Fruit fly (Drosophila melanogaster): ENCODE data around the gene PTPMT1.

Gene PTPMT1

dm6 chr3R:23723381-23724034 is 34.6 kb upstream of the PTPMT1 start (continued):
- no peak for TF ChIP-seq Eip74EF (GFP tag; optimal IDR thresholded peaks at IDR 0.05)
- no peak for TF ChIP-seq tin (GFP tag; optimal IDR thresholded peaks at IDR 0.05)
- TF ChIP-seq Camta (GFP tag; optimal IDR thresholded peaks at IDR 0.05), result peak; percentile 49
- no peak for TF ChIP-seq CG8478 (optimal IDR thresholded peaks at IDR 0.05)
- TF ChIP-seq jumu (GFP tag; optimal IDR thresholded peaks at IDR 0.05), result peak; percentile 7
- no peak for TF ChIP-seq maf-S (GFP tag; optimal IDR thresholded peaks at IDR 0.05)
- TF ChIP-seq otp (GFP tag; IDR thresholded peaks at IDR 0.05), result peak; percentile 75; the same call in 2 of the 3 replicates
- peak; percentile 83 for TF ChIP-seq sr (GFP tag; IDR thresholded peaks at IDR 0.05)
- peak; percentile 37 for TF ChIP-seq CG4854 (GFP tag; optimal IDR thresholded peaks at IDR 0.05)
- TF ChIP-seq zfh1 (GFP tag; IDR thresholded peaks at IDR 0.05), result peak; percentile 77
- TF ChIP-seq tna (GFP tag; IDR thresholded peaks at IDR 0.05; ENCODE audit: partially characterized antibody), result no peak
- TF ChIP-seq Bdp1 (GFP tag; optimal IDR thresholded peaks at IDR 0.05), result peak; percentile 20
- TF ChIP-seq CG3281 (GFP tag; optimal IDR thresholded peaks at IDR 0.05), result no peak
- no peak for TF ChIP-seq CG16813 (GFP tag; IDR thresholded peaks at IDR 0.05; ENCODE audit: partially characterized antibody)
- TF ChIP-seq CG32532 (GFP tag; IDR thresholded peaks at IDR 0.05), result no peak
- TF ChIP-seq CG7786 (GFP tag; optimal IDR thresholded peaks at IDR 0.05), result no peak
- no peak for TF ChIP-seq NC2α (GFP tag; optimal IDR thresholded peaks at IDR 0.05)
- TF ChIP-seq Oli (tag; optimal IDR thresholded peaks at IDR 0.05), result no peak
- TF ChIP-seq B-H2 (GFP tag; optimal IDR thresholded peaks at IDR 0.05), result no peak
- TF ChIP-seq CG17802 (tag; optimal IDR thresholded peaks at IDR 0.05), result no peak
- peak; percentile 82 for TF ChIP-seq CG31365 (tag; optimal IDR thresholded peaks at IDR 0.05)
- no peak for TF ChIP-seq Hr3 (GFP tag; optimal IDR thresholded peaks at IDR 0.05)
- TF ChIP-seq YL-1 (GFP tag; optimal IDR thresholded peaks at IDR 0.05), result no peak
- no peak for TF ChIP-seq unpg (GFP tag; optimal IDR thresholded peaks at IDR 0.05)
- TF ChIP-seq H15 (GFP tag; IDR thresholded peaks at IDR 0.05), result peak; percentile 52; the same call in 1 of the 3 replicates
- TF ChIP-seq bcd (GFP tag; optimal IDR thresholded peaks at IDR 0.05), result peak; percentile 61
- TF ChIP-seq unc-4 (GFP tag; IDR thresholded peaks at IDR 0.05; ENCODE audit: partially characterized antibody), result no peak
- TF ChIP-seq CG4360 (GFP tag; IDR thresholded peaks at IDR 0.05), result peak; percentile 69
- TF ChIP-seq ATbp (GFP tag; optimal IDR thresholded peaks at IDR 0.05), result peak; percentile 93
- peak; percentile 48 for TF ChIP-seq gem (tag; optimal IDR thresholded peaks at IDR 0.05)
- no peak for TF ChIP-seq CG4404 (GFP tag; IDR thresholded peaks at IDR 0.05)
- TF ChIP-seq CG16815 (GFP tag; optimal IDR thresholded peaks at IDR 0.05), result no peak
- peak; percentile 56 for TF ChIP-seq slp2 (GFP tag; optimal IDR thresholded peaks at IDR 0.05)
- peak; percentile 61 for TF ChIP-seq p53 (GFP tag; optimal IDR thresholded peaks at IDR 0.05)
- no peak for TF ChIP-seq phol (tag; optimal IDR thresholded peaks at IDR 0.05)
- no peak for TF ChIP-seq CG13775 (GFP tag; optimal IDR thresholded peaks at IDR 0.05)
- TF ChIP-seq Dip3 (GFP tag; optimal IDR thresholded peaks at IDR 0.05), result no peak
- no peak for TF ChIP-seq Doc2 (GFP tag; IDR thresholded peaks at IDR 0.05)
- TF ChIP-seq klu (GFP tag; IDR thresholded peaks at IDR 0.05), result no peak
- peak; percentile 48 for TF ChIP-seq CG2712 (tag; optimal IDR thresholded peaks at IDR 0.05)
- no peak for TF ChIP-seq Dp (GFP tag; optimal IDR thresholded peaks at IDR 0.05)
- TF ChIP-seq CG7745 (tag; optimal IDR thresholded peaks at IDR 0.05), result no peak
- TF ChIP-seq lab (GFP tag; optimal IDR thresholded peaks at IDR 0.05), result peak; percentile 56
- TF ChIP-seq hkb (optimal IDR thresholded peaks at IDR 0.05), result no peak
- TF ChIP-seq hkb (GFP tag; IDR thresholded peaks at IDR 0.05), result peak; percentile 89
- TF ChIP-seq sug (tag; optimal IDR thresholded peaks at IDR 0.05), result peak; percentile 17
- TF ChIP-seq CG10147 (GFP tag; optimal IDR thresholded peaks at IDR 0.05), result no peak
- peak; percentile 42 for TF ChIP-seq CG1603 (tag; optimal IDR thresholded peaks at IDR 0.05)
- peak; percentile 53 for TF ChIP-seq dmrt99B (tag; optimal IDR thresholded peaks at IDR 0.05)
- peak; percentile 41 for TF ChIP-seq kay (GFP tag; optimal IDR thresholded peaks at IDR 0.05)
- TF ChIP-seq CG30431 (GFP tag; optimal IDR thresholded peaks at IDR 0.05), result no peak
